Fruit fly (Drosophila melanogaster): ENCODE data around the gene Oatp30B.

Oatp30B gene

DNA sequence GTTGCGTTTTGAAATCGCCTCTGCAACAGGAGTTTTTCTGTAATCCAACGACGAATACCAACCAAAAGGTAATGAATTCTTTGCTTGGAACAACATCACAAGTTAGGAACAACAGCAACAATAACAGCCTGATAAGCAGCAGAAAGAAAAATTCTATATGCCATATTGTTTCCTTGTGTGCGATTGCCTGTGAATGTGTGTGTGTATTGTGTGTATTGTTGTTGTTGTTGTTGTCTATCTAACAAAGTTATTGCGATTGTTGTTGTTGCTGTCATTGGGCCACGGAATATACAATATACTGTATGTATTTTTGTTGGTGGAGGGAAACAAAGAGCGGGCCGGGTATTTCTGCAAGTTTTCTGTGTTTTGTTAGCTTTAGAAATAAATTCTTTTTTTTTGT, 48.1 kb downstream of the Oatp30B start:
- TF ChIP-seq psq (GFP tag; optimal IDR thresholded peaks at IDR 0.05) (no peak), tai (GFP tag; optimal IDR thresholded peaks at IDR 0.05) (no peak), jim (GFP tag; optimal IDR thresholded peaks at IDR 0.05) (no peak), OdsH (GFP tag; optimal IDR thresholded peaks at IDR 0.05) (no peak), dsf (GFP tag; optimal IDR thresholded peaks at IDR 0.05; ENCODE audit: borderline replicate concordance) (no peak), Mio (GFP tag; optimal IDR thresholded peaks at IDR 0.05) (no peak), fru (GFP tag; optimal IDR thresholded peaks at IDR 0.05) (no peak), CG9705 (GFP tag; optimal IDR thresholded peaks at IDR 0.05) (no peak), sage (GFP tag; optimal IDR thresholded peaks at IDR 0.05) (no peak), Myc (optimal IDR thresholded peaks at IDR 0.05) (no peak), rgr (GFP tag; optimal IDR thresholded peaks at IDR 0.05) (no peak), Hr83 (GFP tag; optimal IDR thresholded peaks at IDR 0.05; ENCODE audit: poor library complexity, severe bottlenecking) (no peak), Vsx2 (GFP tag; optimal IDR thresholded peaks at IDR 0.05; ENCODE audit: partially characterized antibody) (no peak), h (GFP tag; optimal IDR thresholded peaks at IDR 0.05) (no peak), Jra (GFP tag; optimal IDR thresholded peaks at IDR 0.05) (no peak), GATAd (GFP tag; optimal IDR thresholded peaks at IDR 0.05) (no peak), Dif (GFP tag; optimal IDR thresholded peaks at IDR 0.05; ENCODE audit: partially characterized antibody) (no peak), Abd-B (GFP tag; optimal IDR thresholded peaks at IDR 0.05) (no peak)

- TF ChIP-seq dsf (GFP tag; optimal IDR thresholded peaks at IDR 0.05; ENCODE audit: borderline replicate concordance) (peak; percentile 63), woc (GFP tag; optimal IDR thresholded peaks at IDR 0.05) (peak; percentile 85), rgr (GFP tag; optimal IDR thresholded peaks at IDR 0.05) (peak; percentile 93), Mio (GFP tag; optimal IDR thresholded peaks at IDR 0.05) (peak; percentile 61), br (GFP tag; optimal IDR thresholded peaks at IDR 0.05) (peak; percentile 90), sv (GFP tag; optimal IDR thresholded peaks at IDR 0.05) (peak; percentile 94), fru (GFP tag; optimal IDR thresholded peaks at IDR 0.05) (peak; percentile 94), CrebA (GFP tag; optimal IDR thresholded peaks at IDR 0.05; ENCODE audit: borderline replicate concordance) (peak; percentile 78), OdsH (GFP tag; optimal IDR thresholded peaks at IDR 0.05) (peak; percentile 95), Rel (GFP tag; optimal IDR thresholded peaks at IDR 0.05) (peak; percentile 88), Rel (tag; optimal IDR thresholded peaks at IDR 0.05) (peak; percentile 55), HLH106 (tag; optimal IDR thresholded peaks at IDR 0.05) (peak; percentile 94), CG32264 (GFP tag; optimal IDR thresholded peaks at IDR 0.05) (peak; percentile 61), Hnf4 (GFP tag; optimal IDR thresholded peaks at IDR 0.05) (peak; percentile 73), Dfd (GFP tag; optimal IDR thresholded peaks at IDR 0.05) (peak; percentile 95), N (GFP tag; optimal IDR thresholded peaks at IDR 0.05) (no peak), CG9705 (GFP tag; optimal IDR thresholded peaks at IDR 0.05) (peak; percentile 82), foxo (GFP tag; optimal IDR thresholded peaks at IDR 0.05) (peak; percentile 70 to 90), sage (GFP tag; optimal IDR thresholded peaks at IDR 0.05) (peak; percentile 93), h (GFP tag; optimal IDR thresholded peaks at IDR 0.05) (peak; percentile 95), Abd-B (GFP tag; optimal IDR thresholded peaks at IDR 0.05) (no peak), tai (GFP tag; optimal IDR thresholded peaks at IDR 0.05) (no peak), Jra (GFP tag; optimal IDR thresholded peaks at IDR 0.05) (peak; percentile 35), Vsx2 (GFP tag; optimal IDR thresholded peaks at IDR 0.05; ENCODE audit: partially characterized antibody) (no peak), ey (GFP tag; optimal IDR thresholded peaks at IDR 0.05) (peak; percentile 87), Hr78 (GFP tag; optimal IDR thresholded peaks at IDR 0.05) (no peak), Sp1 (GFP tag; optimal IDR thresholded peaks at IDR 0.05) (peak; percentile 95), usp (GFP tag; optimal IDR thresholded peaks at IDR 0.05) (no peak), psq (GFP tag; optimal IDR thresholded peaks at IDR 0.05) (peak; percentile 93), lola (GFP tag; optimal IDR thresholded peaks at IDR 0.05) (no peak), dmrt93B (GFP tag; optimal IDR thresholded peaks at IDR 0.05) (peak; percentile 91), jim (GFP tag; optimal IDR thresholded peaks at IDR 0.05) (no peak)
Measured at dm6 chr2L:9569588-9570434, 48.8 kb downstream of the Oatp30B start.

- no peak for TF ChIP-seq psq (GFP tag; optimal IDR thresholded peaks at IDR 0.05)
- no peak for TF ChIP-seq CG9705 (GFP tag; optimal IDR thresholded peaks at IDR 0.05)
- peak; percentile 33 for TF ChIP-seq Hnf4 (GFP tag; optimal IDR thresholded peaks at IDR 0.05)
- no peak for TF ChIP-seq lola (GFP tag; optimal IDR thresholded peaks at IDR 0.05)
Measured at dm6 chr2L:9570673-9571193, 49.7 kb downstream of the Oatp30B start.
